Worm (Caenorhabditis elegans): ENCODE data around the gene F01D5.8.

DNA sequence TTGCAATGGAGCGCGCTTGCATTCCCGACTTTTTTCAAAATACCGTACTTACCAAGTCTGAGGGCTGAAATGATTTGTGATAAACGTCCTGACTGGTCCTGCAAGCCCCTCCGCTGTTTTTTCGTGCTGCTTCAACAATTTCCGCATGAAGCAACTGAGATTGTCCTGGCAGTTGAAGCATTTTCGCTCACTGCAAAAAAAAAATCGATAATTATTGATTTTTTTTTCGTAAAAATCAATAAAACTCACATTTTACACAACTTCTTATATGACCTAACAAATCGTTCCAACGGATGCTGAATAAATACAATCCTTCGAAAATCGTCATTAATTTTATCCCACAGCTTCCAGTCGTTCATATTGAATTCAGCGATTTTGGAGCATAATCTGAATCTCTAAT is 8.4 kb downstream of the F01D5.8 start:
- TF ChIP-seq pes-1 (GFP tag; IDR thresholded peaks at IDR 0.05): no peak
- TF ChIP-seq ama-1 (optimal IDR thresholded peaks at IDR 0.05): no peak
- TF ChIP-seq hmbx-1 (tag; optimal IDR thresholded peaks at IDR 0.05): no peak
- no peak for TF ChIP-seq hnd-1 (tag; optimal IDR thresholded peaks at IDR 0.05)
- TF ChIP-seq sea-1 (GFP tag; conservative IDR thresholded peaks at IDR 0.05): no peak
- no peak for TF ChIP-seq flt-1 (GFP tag; IDR thresholded peaks at IDR 0.05)

Measured in whole organism, early embryonic.